Fruit fly (Drosophila melanogaster): Measurements from ENCODE around the gene Pten.

The Pten gene

DNA sequence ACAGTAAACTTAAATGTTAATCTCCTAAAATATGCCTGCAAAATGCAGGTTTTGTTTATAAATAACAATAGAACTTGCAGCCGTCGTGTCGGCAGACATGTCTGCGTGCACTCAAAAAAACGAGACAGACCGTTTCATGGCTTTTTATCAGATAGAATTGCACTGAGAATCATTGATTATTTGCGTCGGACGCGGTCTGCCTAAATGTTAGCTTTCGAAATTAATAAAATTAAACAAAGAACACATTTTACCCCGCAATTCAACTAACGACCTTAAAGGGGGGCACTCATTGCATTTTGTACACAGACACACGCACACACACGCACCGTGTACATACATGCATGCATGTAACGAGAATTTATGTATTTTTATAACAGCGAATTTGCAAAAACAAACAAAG, 16.0 kb upstream of the Pten start:
- no peak for TF ChIP-seq noc (tag; optimal IDR thresholded peaks at IDR 0.05)

DNA sequence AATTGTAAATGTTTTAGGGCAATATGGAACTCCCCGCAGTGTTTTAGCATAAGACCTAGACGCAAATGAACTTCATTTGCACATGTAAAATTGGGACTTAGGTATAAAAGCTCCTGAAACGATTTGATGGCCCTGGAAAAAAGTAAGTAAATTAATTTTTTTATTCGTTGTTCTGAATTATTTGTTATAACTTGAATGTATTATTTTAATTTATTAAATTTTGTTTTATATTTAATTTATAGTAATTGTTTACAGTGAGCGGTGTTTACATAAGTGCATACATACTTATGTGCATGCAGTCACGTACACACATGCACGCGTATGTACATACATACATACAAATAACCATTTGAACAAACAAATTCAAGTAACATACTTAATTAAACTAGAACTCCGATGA, 15.6 kb upstream of the Pten start:
- TF ChIP-seq noc (tag; optimal IDR thresholded peaks at IDR 0.05), result no peak

DNA sequence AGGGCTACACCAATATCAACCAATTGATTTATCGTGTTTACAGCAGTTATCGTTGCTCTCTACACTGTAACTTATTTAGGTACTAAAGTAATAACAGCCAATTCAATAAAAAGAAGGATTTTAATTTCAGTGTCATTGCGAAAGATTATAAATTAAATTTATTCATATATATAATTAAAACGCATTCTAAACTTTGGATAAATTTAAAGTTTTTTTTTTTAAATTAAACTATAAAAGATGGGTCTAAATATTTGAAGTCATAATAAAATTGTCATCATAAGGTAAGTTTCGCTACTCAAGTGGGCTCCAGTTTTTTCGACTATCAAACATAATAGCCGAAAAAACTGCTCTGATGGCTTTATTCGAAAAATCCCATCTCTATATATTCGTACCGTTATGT, 11.4 kb upstream of the Pten start, which contains the start of gene trk:
Gene trk, minus strand, starts transcription at position 101 of the 400 bp plus-strand sequence.
- TF ChIP-seq noc (tag; optimal IDR thresholded peaks at IDR 0.05), result no peak

DNA sequence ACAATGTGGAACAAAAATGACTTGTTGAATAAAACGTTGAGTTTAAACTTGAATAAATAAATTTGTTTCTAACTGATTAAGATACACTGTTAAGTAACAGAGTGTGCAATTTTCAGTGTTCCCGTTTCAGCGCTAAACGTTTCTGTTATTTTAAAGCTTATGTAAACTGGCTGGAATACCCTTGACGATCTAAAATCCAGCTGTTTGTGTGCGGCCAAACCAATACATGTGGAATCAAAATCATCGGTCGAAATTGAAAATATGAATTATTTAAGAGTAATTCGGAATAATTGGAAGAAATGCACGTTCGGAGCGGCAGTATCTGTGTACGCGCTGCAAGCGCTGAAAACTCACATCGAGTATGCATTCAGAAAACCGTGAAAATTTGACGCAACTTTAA, 9.0 kb upstream of the Pten start, which contains the start of gene Mulk:
Gene Mulk, plus strand, starts transcription at position 198 of the 400 bp plus-strand sequence.
- TF ChIP-seq noc (tag; optimal IDR thresholded peaks at IDR 0.05), result no peak

DNA sequence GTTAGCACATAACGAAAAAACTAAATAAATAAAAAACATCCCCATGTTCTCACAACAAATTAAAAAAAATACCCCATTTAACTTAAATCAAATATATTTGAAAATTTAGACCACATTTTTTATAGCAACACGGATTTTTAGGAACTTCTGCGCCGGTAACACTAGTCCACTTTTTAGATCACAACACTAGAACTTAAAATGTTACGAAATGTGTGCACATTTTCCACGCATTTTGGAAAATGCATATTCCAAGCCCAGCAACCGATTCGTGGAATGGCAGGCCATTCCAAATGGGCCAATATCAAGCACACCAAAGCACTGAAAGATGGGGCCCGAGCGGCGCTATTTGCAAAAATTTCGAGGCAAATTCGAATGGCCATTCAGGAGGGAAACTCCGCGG, 7.8 kb upstream of the Pten start, which contains the start of gene CG4957:
Gene CG4957, plus strand, starts transcription at position 185 of the 400 bp plus-strand sequence.
- no peak for TF ChIP-seq noc (tag; optimal IDR thresholded peaks at IDR 0.05)

DNA sequence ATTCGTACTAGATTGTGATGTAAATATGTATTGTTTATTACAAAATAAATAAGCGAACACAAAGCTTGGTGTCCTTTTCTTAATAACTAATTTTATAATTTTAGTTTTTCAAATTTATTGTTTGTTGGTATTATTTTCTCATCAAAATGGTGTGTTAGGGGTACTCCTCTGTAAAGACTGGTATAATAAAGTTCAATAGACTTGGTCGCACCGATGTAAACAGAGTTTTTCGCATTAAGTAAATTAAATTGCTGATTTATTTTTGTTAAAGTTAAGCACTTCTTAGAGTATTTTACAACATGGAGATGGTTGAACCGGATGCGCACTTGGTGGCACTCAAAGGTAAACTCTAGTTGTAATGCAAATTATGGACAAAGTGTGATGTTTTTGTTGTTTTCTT, 5.7 kb upstream of the Pten start, which contains the start of gene CG4953:
Gene CG4953, plus strand, starts transcription at position 193 of the 400 bp plus-strand sequence.
- TF ChIP-seq noc (tag; optimal IDR thresholded peaks at IDR 0.05), result no peak

DNA sequence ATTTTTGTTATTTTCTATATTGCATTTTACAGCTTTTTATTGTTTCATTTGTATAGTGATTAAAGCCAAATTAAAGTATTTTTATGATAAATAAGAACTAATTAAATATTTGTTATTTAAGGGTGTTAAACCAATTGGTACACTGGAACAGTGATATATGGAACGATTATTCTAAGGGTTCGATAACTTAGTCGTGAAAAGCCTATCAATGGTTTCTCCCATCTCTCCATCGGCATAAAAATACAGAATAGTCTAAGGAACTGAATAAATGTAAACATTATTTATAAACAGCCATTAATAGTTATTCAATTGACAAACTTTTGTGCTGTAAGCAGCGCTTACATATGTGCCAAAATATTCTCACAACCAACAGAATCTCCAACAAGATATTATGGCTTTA, 4.3 kb upstream of the Pten start, which contains the start of gene Mob3:
Gene Mob3, plus strand, starts transcription at position 208 of the 400 bp plus-strand sequence.
- TF ChIP-seq noc (tag; optimal IDR thresholded peaks at IDR 0.05), result no peak

DNA sequence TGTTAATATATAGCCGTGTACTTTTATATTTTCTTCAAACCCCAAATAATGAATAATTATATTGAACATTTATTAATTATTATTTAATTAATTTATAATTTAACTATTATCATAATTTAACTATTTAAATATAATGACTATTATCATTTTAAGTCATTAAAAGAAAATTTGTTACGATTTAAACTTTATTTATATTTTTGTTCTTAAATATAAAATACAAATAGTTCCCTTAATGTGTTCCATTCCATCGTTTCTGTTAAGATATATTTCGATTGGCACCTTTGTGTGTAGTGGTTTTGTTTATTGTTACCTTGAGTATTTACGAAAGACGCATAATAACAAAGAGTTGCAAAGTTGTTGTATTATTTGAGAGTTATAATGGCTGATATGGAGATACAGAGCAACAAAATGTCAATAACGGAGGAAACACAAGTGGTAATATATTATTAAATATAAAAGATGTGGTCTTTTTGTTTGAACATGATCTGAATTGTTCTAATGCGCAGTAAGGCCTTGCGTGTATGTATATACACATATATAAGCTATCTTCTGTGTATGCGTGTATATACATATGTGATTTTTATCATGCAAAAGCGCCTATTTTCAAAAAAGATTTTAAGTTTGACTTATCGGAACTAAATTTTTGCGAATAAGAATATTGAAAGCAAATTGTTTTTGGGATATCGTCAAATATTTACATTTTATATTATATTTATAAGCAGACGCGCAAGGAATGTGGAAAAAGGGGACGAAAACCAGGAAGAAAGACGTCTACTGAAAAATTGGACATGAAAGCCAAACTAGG, 3.2 kb upstream of the Pten start, which contains the start of gene REPTOR-BP:
Gene REPTOR-BP, plus strand, starts transcription at position 296 of the 805 bp plus-strand sequence.
- no peak for TF ChIP-seq noc (tag; optimal IDR thresholded peaks at IDR 0.05)

DNA sequence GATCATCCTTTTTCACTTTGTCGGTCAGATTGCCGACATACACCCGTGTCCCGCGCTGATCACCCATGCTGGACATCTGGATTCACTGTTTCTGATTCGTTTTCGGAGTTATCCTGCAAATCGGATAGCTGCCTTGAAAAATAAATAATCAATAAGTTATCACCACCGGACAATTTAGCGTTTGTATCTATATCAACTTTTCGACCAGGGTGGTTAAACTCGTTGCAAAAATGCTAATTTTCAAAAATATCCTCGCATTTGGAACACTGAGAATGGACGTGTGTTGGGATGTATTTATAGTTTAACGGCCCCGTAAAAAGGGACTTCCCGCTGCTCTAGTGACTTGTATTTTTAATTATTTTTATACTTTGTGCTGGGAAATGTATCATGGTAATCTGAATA, 2.5 kb upstream of the Pten start, which contains the start of gene Rsf1:
Gene Rsf1, minus strand, starts transcription at position 212 of the 402 bp plus-strand sequence.
- no peak for TF ChIP-seq noc (tag; optimal IDR thresholded peaks at IDR 0.05)

DNA sequence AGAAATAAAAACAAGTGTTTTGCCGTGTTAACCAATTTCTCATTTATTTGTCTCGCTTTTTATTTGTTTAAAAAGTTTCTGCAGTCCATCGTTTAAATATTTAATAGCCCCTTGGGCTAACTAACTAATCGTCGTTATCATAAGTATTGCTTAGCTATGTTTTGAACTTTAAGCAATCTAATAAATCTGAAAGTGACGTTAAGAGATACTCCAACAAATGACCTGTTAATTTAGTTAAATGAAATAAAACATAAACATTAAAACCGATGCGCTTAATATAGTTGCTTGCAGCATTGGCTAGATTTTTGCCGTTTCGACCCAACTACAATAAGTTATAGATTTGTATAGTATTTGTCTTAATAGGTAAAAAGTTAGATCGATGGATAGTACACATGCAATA, 925 bp upstream of the Pten start:
- TF ChIP-seq noc (tag; optimal IDR thresholded peaks at IDR 0.05), result no peak

DNA sequence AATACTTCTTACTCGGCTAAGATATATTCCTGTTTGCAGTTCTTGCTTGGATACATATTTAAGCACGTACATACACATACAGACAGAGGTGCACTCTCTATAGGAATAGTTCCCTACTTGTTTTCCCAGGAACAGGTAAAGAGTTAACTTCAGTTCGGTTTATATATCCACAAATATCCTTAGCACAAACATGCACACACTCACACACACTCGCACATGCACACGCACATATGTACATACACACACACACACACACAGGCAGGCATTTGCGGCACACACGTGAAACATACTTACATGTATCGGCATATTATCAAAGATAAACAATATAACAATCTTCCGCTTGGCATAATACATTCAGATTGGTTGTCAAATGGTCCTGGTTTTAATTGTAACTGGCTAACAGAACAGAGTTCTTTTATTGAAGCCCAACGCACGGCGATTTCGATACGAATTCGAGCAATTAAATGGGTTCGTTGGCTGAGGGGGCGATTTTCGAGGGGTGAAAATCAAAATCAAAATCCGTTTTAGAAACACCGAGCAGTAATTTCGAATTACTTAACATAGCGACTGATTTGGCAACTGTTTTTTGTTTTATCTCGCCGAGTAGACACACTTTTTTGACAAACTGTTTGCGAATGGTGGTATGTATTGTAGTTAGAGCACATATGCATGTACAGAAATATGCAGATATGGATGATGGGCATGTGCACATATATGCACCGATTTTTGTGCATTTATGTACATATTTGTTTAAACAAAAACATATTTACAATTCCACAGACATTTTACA, 694 bp downstream of the Pten start:
- no peak for TF ChIP-seq noc (tag; optimal IDR thresholded peaks at IDR 0.05)

DNA sequence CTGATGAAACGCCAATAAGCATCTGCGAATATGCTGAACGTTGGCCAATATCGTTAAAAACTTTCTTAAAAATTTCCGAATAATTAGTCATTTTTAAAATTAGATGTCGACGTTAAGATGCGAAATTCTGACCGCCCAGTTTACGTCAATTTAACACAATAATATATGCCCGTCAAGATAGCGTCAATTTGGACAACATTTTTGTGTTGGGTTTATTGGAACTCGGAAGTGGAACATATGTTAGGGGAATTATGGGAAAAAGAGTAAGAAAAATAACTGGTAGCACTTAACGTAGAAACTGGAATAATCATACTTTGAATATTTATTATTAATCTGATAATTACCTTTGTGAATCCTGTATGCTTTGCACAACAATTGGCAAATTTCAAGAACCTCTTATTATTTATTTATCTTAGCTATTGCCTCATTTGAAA, 5.1 kb downstream of the Pten start, which contains the start of gene CG5676:
Gene CG5676, minus strand, starts transcription at position 167 of the 434 bp plus-strand sequence.
- TF ChIP-seq noc (tag; optimal IDR thresholded peaks at IDR 0.05), result no peak

DNA sequence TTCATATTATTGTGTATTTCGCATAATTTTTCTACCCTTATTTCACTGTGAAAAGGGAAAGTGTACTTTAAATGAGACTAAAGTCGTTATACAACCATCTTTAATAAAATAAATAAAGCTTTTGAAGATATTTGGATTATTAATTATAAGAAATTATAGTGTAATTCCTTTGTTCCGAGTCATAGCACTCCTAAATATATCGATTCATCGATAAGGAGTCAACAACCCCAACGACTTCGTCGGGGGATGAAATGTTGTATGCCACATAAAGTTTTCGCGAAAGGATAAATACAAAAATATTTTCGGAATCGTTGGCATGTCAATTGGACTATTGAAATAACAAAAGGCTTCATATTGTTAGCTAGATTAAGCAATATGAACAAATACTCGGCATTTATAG, 9.3 kb downstream of the Pten start, which contains the start of gene Ror:
Gene Ror, plus strand, starts transcription at position 252 of the 400 bp plus-strand sequence.
- TF ChIP-seq noc (tag; optimal IDR thresholded peaks at IDR 0.05), result no peak

DNA sequence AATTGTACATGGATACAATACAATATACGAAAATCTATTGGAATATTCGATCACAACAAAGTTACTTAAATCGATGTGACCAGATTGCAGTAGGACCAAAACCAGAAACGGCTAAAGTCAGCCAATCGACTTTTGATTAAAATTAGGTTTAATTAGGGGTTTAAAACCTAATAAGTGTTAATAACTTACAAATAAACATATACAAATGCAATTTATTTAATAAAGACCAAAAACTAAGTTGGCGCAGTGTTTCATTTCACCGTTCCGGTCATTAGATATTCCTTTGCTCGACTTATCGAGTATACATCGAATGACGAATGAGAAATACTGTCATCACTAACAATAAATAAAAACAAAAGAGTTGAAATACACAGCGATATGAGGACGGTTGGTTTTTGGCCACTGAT, 10.4 kb downstream of the Pten start, which contains the start of the genes bsk and CG31717:
Gene bsk, minus strand, starts transcription at position 61 of the 407 bp plus-strand sequence.
Gene CG31717, plus strand, starts transcription at position 297 of the 407 bp plus-strand sequence.
- no peak for TF ChIP-seq noc (tag; optimal IDR thresholded peaks at IDR 0.05)

DNA sequence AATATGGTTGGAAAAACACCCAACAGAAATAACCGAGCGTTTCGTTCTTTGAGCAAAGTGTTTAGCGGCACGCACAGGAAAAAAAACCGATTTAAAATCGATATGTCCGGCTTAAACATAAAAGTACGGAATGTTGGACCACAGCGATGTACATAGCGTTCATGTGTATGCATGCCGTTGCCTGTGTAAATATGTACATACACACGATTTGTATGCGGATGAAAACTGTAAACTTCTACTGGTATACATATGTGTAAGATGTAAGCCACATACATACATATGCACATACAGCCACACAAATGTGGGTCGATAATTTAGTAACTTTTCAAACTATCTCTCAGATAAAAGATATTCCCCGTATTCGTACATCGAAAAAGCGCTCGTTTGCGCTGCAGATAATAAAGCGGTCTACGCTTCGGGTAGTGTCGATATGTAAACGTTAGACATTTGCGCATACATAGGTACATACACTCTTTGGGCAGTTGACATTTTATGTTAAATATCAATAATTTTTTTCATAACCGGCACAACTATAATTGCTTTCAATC, 11.1 kb downstream of the Pten start:
- no peak for TF ChIP-seq noc (tag; optimal IDR thresholded peaks at IDR 0.05)

DNA sequence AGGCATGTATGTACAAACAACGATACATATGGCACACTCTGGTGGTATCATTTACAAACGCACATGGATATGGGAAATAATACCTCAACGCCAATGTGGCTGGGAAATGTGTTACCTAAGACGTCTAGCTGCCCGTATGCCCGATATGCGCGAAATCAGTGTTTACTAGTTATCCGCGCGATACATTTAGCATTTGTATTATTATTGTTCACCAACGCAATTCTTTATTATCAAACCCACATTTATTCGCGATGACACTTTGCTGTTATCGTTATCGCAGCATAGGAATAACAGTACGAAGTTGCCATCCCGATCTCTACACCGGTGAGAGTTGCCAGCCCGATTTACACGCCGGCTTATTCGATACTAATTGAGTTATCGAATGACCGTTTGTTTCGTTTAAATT, 14.1 kb downstream of the Pten start, which contains the start of gene chico:
Gene chico, minus strand, starts transcription at position 294 of the 406 bp plus-strand sequence.
- TF ChIP-seq noc (tag; optimal IDR thresholded peaks at IDR 0.05), result no peak
